Fruit fly (Drosophila melanogaster) Kc167 (cell line): ENCODE measurements around the gene Or85e.

ENCODE experiments used
- Myc ChIP-seq: fragments of >200 bp; optimal IDR thresholded peaks from 2 replicates; lab custom pipeline; 2017; ENCODE audit warnings: missing external identifiers
- Sin3A ChIP-seq: fragments of >200 bp; optimal IDR thresholded peaks from 2 replicates; lab custom pipeline; 2018; ENCODE audit warnings: missing external identifiers
- h ChIP-seq: fragments of >200 bp; optimal IDR thresholded peaks from 3 replicates; lab custom pipeline; 2018; ENCODE audit warnings: missing external identifiers
- insv ChIP-seq: fragments of >200 bp; optimal IDR thresholded peaks from 3 replicates; lab custom pipeline; 2018; ENCODE audit warnings: missing external identifiers
- psq ChIP-seq: fragments of >200 bp; optimal IDR thresholded peaks from 2 replicates; lab custom pipeline; 2017; ENCODE audit warnings: missing external identifiers
- ttk ChIP-seq: sonication (Bioruptor generic); optimal IDR thresholded peaks from 2 replicates; lab custom pipeline; 2017; ENCODE audit warnings: missing external identifiers

dm6 chr3R:8638629-8639028, 3.0 kb upstream of the Or85e start:
- no peak for TF ChIP-seq h (lab: Kevin White, UChicago)
- no peak for TF ChIP-seq psq
- TF ChIP-seq insv, result no peak
- TF ChIP-seq Myc, result no peak
- no peak for TF ChIP-seq Sin3A (lab: Kevin White, UChicago)
- no peak for TF ChIP-seq ttk (lab: Kevin White, UChicago)
